Fruit fly (Drosophila melanogaster) S2 (cell line): Measurements from ENCODE around the gene DIP2.

Experiments used
- CG8478 ChIP-seq: fragments of >200 bp; optimal IDR thresholded peaks from 2 replicates; lab custom pipeline; 2018
- CTCF ChIP-seq, 2 experiments: fragments of >200 bp; optimal IDR thresholded peaks; 2 replicates each; lab custom pipeline; 2018

- TF ChIP-seq CTCF (optimal IDR thresholded peaks at IDR 0.05; lab: Kevin White, UChicago) (no peak), CG8478 (lab: Kevin White, UChicago) (no peak)
Measured at dm6 chr3L:284253-284652, 26.5 kb upstream of the DIP2 start.
